Worm (Caenorhabditis elegans) whole organism, early embryonic: ENCODE data around the gene Y76A2B.4.
"Not testable (repeated sequence)": the region's sequence is repeated elsewhere in the genome, so short reads cannot be mapped to it uniquely, and the experiment has no call there.

Experiments
- B0310.2 ChIP-seq: sonication (generic microtip); optimal IDR thresholded peaks from 2 replicates; lab custom pipeline; 2016; ENCODE audit warnings: mild to moderate bottlenecking, missing genetic modification characterization, missing compliant biosample characterization
- F13C5.2 ChIP-seq: sonication (generic microtip); optimal IDR thresholded peaks from 2 replicates; lab custom pipeline; 2017; ENCODE audit warnings: mild to moderate bottlenecking, missing genetic modification characterization, inconsistent platforms, missing compliant biosample characterization
- aly-1 ChIP-seq: sonication (generic microtip); optimal IDR thresholded peaks from 2 replicates; lab custom pipeline; 2016; ENCODE audit warnings: missing genetic modification characterization, missing compliant biosample characterization
- ama-1 ChIP-seq: fragments of 150-350 bp; optimal IDR thresholded peaks from 2 replicates; lab custom pipeline; 2014
- ceh-13 ChIP-seq: fragments of 200-800 bp; sonication (Bioruptor generic); optimal IDR thresholded peaks from 2 replicates; lab custom pipeline; 2018; ENCODE audit warnings: mild to moderate bottlenecking, missing genetic modification characterization, missing compliant biosample characterization
- ceh-36 ChIP-seq: sonication (generic microtip); optimal IDR thresholded peaks from 2 replicates; lab custom pipeline; 2016; ENCODE audit warnings: missing genetic modification characterization, inconsistent platforms, missing compliant biosample characterization
- ets-7 ChIP-seq: sonication (generic microtip); optimal IDR thresholded peaks from 2 replicates; lab custom pipeline; 2016; ENCODE audit warnings: missing genotype, missing genetic modification characterization, missing compliant biosample characterization
- flt-1 ChIP-seq: fragments of 200-800 bp; sonication (Bioruptor generic); IDR thresholded peaks from 2 replicates; pipeline ENCODE4 v1.3.6; 2022; ENCODE audit warnings: missing genetic modification characterization, missing compliant biosample characterization
- hmbx-1 ChIP-seq: sonication (generic microtip); optimal IDR thresholded peaks from 2 replicates; lab custom pipeline; 2016; ENCODE audit warnings: mild to moderate bottlenecking, missing genetic modification characterization, missing compliant biosample characterization
- hmg-4 ChIP-seq: fragments of 200-800 bp; sonication (Bioruptor generic); optimal IDR thresholded peaks from 2 replicates; lab custom pipeline; 2018; ENCODE audit warnings: mild to moderate bottlenecking, missing genetic modification characterization, missing compliant biosample characterization
- hnd-1 ChIP-seq: sonication (generic microtip); optimal IDR thresholded peaks from 2 replicates; lab custom pipeline; 2016; ENCODE audit warnings: missing genetic modification characterization, missing compliant biosample characterization
- pes-1 ChIP-seq: fragments of 200-800 bp; sonication (Bioruptor generic); IDR thresholded peaks from 2 replicates; pipeline ENCODE4 v1.3.6; 2022; ENCODE audit warnings: missing genetic modification reagents, missing genetic modification characterization, missing compliant biosample characterization
- scrt-1 ChIP-seq: fragments of 200-800 bp; sonication (Bioruptor generic); IDR thresholded peaks from 2 replicates; pipeline ENCODE4 v1.3.6; 2022; ENCODE audit warnings: missing genetic modification characterization, missing compliant biosample characterization
- sea-1 ChIP-seq: fragments of 200-800 bp; sonication (Bioruptor generic); conservative IDR thresholded peaks from 2 replicates; pipeline ENCODE4 v1.3.6; 2022; ENCODE audit warnings: missing genetic modification characterization, missing compliant biosample characterization
- tbx-11 ChIP-seq: fragments of 200-800 bp; sonication (Bioruptor generic); IDR thresholded peaks from 2 replicates; pipeline ENCODE4 v1.3.6; 2022; ENCODE audit warnings: missing genetic modification characterization, missing compliant biosample characterization
- tbx-37 ChIP-seq: fragments of 200-800 bp; sonication (Bioruptor generic); conservative IDR thresholded peaks from 2 replicates; pipeline ENCODE4 v1.3.6; 2022; ENCODE audit warnings: missing genetic modification reagents, missing genetic modification characterization, missing compliant biosample characterization
- tra-4 ChIP-seq: sonication (generic microtip); optimal IDR thresholded peaks from 2 replicates; lab custom pipeline; 2017; ENCODE audit warnings: missing genetic modification characterization, missing compliant biosample characterization

Y76A2B.4 gene

DNA sequence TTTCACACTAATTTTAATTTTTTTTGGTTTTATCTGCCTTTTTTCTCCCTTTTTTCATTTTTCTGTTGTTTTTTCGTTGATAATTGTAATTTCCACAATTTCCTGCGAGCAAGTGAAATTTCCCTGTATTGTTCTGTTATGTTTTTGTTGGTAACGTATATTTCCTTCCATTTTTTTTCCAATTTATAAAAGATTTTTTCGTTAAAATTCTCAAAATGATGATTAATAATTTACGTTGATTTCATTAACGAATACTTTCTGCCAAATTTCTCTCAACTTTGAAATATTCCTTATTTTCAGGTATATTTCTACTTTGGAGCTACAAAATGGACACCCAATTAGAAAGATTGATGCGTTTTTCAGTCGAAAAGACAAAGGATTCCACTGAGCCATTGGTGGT is 44.1 kb downstream of the Y76A2B.4 start, which contains the start of gene T28A8.8:
Gene T28A8.8 (plus strand): TSS at position 301 of the 400 bp plus-strand sequence.
- TF ChIP-seq tbx-11 (no peak), ceh-36 (no peak), ets-7 (tag; lab: Kevin White, UChicago) (no peak), B0310.2 (no peak), tra-4 (tag; lab: Kevin White, UChicago) (no peak), scrt-1 (no peak), tbx-37 (GFP tag; lab: Robert Waterston, UW) (no peak), hmbx-1 (tag; lab: Kevin White, UChicago) (no peak), sea-1 (GFP tag; lab: Robert Waterston, UW) (no peak), ceh-13 (GFP tag; lab: Kevin White, UChicago) (no peak), flt-1 (GFP tag; lab: Robert Waterston, UW) (no peak), hnd-1 (tag; lab: Kevin White, UChicago) (no peak), ama-1 (lab: Kevin White, UChicago) (no peak), F13C5.2 (tag; lab: Kevin White, UChicago) (no peak), hmg-4 (no peak), pes-1 (no peak), aly-1 (tag; lab: Kevin White, UChicago) (no peak)

DNA sequence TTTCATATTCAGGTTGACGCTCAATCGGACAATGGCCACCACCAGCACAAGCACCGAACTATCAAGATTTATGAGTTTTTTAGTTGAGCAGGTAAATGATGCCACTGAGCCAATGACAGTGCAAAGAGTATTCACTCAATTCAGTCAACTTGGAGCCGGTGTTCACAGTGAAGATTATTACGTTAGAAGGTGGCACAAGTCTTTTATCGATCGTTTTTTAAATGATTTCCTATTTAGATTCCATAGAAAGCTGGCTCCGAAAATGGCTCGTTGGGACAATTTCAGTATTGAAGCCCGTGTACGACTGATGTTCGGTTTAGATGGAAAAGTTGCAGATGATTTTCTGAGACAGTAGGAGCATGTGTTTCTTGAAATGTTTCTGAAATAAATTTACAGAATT is 45.0 kb downstream of the Y76A2B.4 start, which contains the start of gene T28A8.5:
Gene T28A8.5 (plus strand): TSS at position 32 of the 400 bp plus-strand sequence.
- no peak for TF ChIP-seq pes-1
- TF ChIP-seq tbx-11: no peak
- no peak for TF ChIP-seq scrt-1
- TF ChIP-seq B0310.2: no peak
- TF ChIP-seq hnd-1 (tag; lab: Kevin White, UChicago): no peak
- no peak for TF ChIP-seq aly-1 (tag; lab: Kevin White, UChicago)
- TF ChIP-seq tbx-37 (GFP tag; lab: Robert Waterston, UW): no peak
- no peak for TF ChIP-seq hmbx-1 (tag; lab: Kevin White, UChicago)
- no peak for TF ChIP-seq sea-1 (GFP tag; lab: Robert Waterston, UW)
- TF ChIP-seq ama-1 (lab: Kevin White, UChicago): no peak
- TF ChIP-seq ceh-13 (GFP tag; lab: Kevin White, UChicago): no peak
- TF ChIP-seq tra-4 (tag; lab: Kevin White, UChicago): no peak

DNA sequence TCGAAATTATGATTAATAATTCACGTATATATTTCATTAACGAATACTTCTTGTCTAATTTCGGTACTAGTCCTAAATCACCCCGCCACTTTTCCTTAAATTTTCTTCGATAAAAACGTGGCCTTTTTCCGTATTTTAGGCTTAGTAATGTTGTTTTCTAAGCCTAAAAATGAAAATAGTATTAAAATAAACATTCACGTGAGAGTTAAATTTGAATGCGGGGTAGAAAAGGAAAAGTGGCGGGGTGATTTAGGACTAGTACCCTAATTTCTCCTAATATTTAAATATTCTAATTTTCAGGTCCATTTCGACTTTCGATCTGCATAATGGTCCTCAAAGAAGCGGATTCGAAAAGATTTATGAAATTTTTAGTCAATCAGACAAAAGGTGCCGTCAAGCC is 47.7 kb downstream of the Y76A2B.4 start, which contains the start of gene T28A8.6:
Gene T28A8.6 (plus strand): TSS at position 301 of the 400 bp plus-strand sequence.
- not testable (repeated sequence) for TF ChIP-seq flt-1 (GFP tag; lab: Robert Waterston, UW); hnd-1 (tag; lab: Kevin White, UChicago); aly-1 (tag; lab: Kevin White, UChicago)

DNA sequence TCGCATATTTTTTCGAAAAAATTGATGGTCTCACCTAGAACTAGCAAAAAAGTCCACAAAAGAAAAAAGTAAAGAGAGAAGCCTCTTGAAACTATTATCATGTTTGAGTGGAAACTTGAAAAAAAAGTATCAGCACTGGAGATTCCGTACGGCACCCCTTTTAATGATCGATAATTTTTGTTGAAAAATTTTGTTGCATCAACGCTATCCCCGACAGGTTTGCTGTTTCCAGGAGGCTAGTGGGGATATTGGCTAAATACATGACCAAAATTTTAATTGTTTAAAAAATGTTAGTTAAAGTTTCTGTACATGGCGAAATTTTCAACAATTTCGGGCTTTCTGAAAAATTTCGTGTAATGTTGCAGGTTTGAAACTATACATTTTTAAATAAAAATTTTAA is 51.0 kb downstream of the Y76A2B.4 start, which contains the start of gene T28A8.2:
Gene T28A8.2 (minus strand): TSS at position 101 of the 400 bp plus-strand sequence.
- TF ChIP-seq pes-1: no peak
- no peak for TF ChIP-seq B0310.2
- TF ChIP-seq ama-1 (lab: Kevin White, UChicago): no peak
- TF ChIP-seq scrt-1: no peak
- no peak for TF ChIP-seq tra-4 (tag; lab: Kevin White, UChicago)
- no peak for TF ChIP-seq hmg-4
- no peak for TF ChIP-seq aly-1 (tag; lab: Kevin White, UChicago)
- TF ChIP-seq hnd-1 (tag; lab: Kevin White, UChicago): no peak
- no peak for TF ChIP-seq hmbx-1 (tag; lab: Kevin White, UChicago)
- TF ChIP-seq tbx-37 (GFP tag; lab: Robert Waterston, UW): no peak
- TF ChIP-seq ceh-36: no peak
- no peak for TF ChIP-seq F13C5.2 (tag; lab: Kevin White, UChicago)
